Fruit fly (Drosophila melanogaster) whole organism, embryonic: ENCODE results near the gene CG11836.
A peak's percentile ranks its signal among the peaks of the same experiment; 100 is the strongest.

Source experiments
- Adf1 ChIP-seq: fragments of 200-800 bp; sonication (Bioruptor generic); IDR thresholded peaks from 2 replicates; pipeline ENCODE4 v1.3.6; 2022; ENCODE audit warnings: missing biosample characterization, missing genetic modification characterization
- CG10543 ChIP-seq: fragments of 200-800 bp; sonication (Bioruptor generic); optimal IDR thresholded peaks from 3 replicates; lab custom pipeline; 2017; ENCODE audit warnings: missing biosample characterization, mild to moderate bottlenecking, missing genetic modification characterization, moderate library complexity
- CG10654 ChIP-seq: fragments of 200-800 bp; sonication (Bioruptor generic); optimal IDR thresholded peaks from 2 replicates; lab custom pipeline; 2016; ENCODE audit warnings: missing biosample characterization, missing genetic modification characterization
- CG11398 ChIP-seq: fragments of 200-800 bp; sonication (Bioruptor generic); optimal IDR thresholded peaks from 2 replicates; lab custom pipeline; 2016; ENCODE audit warnings: missing biosample characterization, missing genetic modification characterization
- CG12219 ChIP-seq: fragments of 200-800 bp; sonication (Bioruptor generic); optimal IDR thresholded peaks from 3 replicates; lab custom pipeline; 2018; ENCODE audit warnings: missing biosample characterization, mild to moderate bottlenecking, missing genetic modification characterization
- CG12659 ChIP-seq: fragments of 200-800 bp; sonication (Bioruptor generic); optimal IDR thresholded peaks from 3 replicates; lab custom pipeline; 2017; ENCODE audit warnings: mild to moderate bottlenecking, missing biosample characterization, missing genetic modification reagents, missing genetic modification characterization
- CG13287 ChIP-seq: fragments of 200-800 bp; sonication (Bioruptor generic); IDR thresholded peaks from 2 replicates; pipeline ENCODE4 v1.3.6; 2022; ENCODE audit warnings: missing biosample characterization, missing genetic modification characterization; ENCODE audit not compliant: partially characterized antibody
- CG18599 ChIP-seq: fragments of 200-800 bp; sonication (Bioruptor generic); optimal IDR thresholded peaks from 3 replicates; lab custom pipeline; 2017; ENCODE audit warnings: missing biosample characterization, missing genetic modification characterization, mild to moderate bottlenecking, moderate library complexity, missing genetic modification reagents
- CG30403 ChIP-seq: fragments of 200-800 bp; sonication (Bioruptor generic); optimal IDR thresholded peaks from 3 replicates; lab custom pipeline; 2016; ENCODE audit warnings: missing biosample characterization, missing genetic modification characterization
- CG3407 ChIP-seq: fragments of 200-800 bp; sonication (Bioruptor generic); optimal IDR thresholded peaks from 2 replicates; lab custom pipeline; 2018; ENCODE audit warnings: missing biosample characterization, mild to moderate bottlenecking, missing genetic modification characterization
- CG3838 ChIP-seq: fragments of 200-800 bp; sonication (Bioruptor generic); optimal IDR thresholded peaks from 3 replicates; lab custom pipeline; 2016; ENCODE audit warnings: missing biosample characterization, missing genetic modification characterization
- CG5953 ChIP-seq: fragments of 200-800 bp; sonication (Bioruptor generic); IDR thresholded peaks from 2 replicates; pipeline ENCODE4 v1.3.6; 2022; ENCODE audit warnings: missing biosample characterization, missing genetic modification characterization
- CG9727 ChIP-seq: fragments of 200-800 bp; sonication (Bioruptor generic); optimal IDR thresholded peaks from 3 replicates; lab custom pipeline; 2017; ENCODE audit warnings: missing biosample characterization, mild to moderate bottlenecking, missing genetic modification characterization
- CG9797 ChIP-seq: fragments of 200-800 bp; sonication (Bioruptor generic); optimal IDR thresholded peaks from 3 replicates; lab custom pipeline; 2018; ENCODE audit warnings: missing biosample characterization, mild to moderate bottlenecking, missing genetic modification characterization
- CG9817 ChIP-seq: fragments of 200-800 bp; sonication (Bioruptor generic); optimal IDR thresholded peaks from 2 replicates; lab custom pipeline; 2018; ENCODE audit warnings: missing biosample characterization, mild to moderate bottlenecking, missing genetic modification characterization, moderate library complexity
- CG9932 ChIP-seq: fragments of 200-800 bp; sonication (Bioruptor generic); IDR thresholded peaks from 2 replicates; pipeline ENCODE4 v1.3.6; 2022; ENCODE audit warnings: missing biosample characterization, missing genetic modification characterization
- CrebB ChIP-seq: fragments of 200-800 bp; sonication (Bioruptor generic); optimal IDR thresholded peaks from 3 replicates; lab custom pipeline; 2018; ENCODE audit warnings: missing biosample characterization, mild to moderate bottlenecking, missing genetic modification characterization
- D ChIP-seq, 2 experiments: fragments of 200-800 bp in 1 of 2; fragments of >200 bp in 1 of 2; sonication (Bioruptor generic) in 1 of 2; optimal IDR thresholded peaks; 2 replicates in 1 of 2; 3 replicates in 1 of 2; lab custom pipeline; 2017; ENCODE audit warnings: mild to moderate bottlenecking in 1 of 2, missing biosample characterization in 1 of 2, missing genetic modification characterization in 1 of 2, missing genetic modification reagents in 1 of 2
- Dfd ChIP-seq, 2 experiments: fragments of >200 bp; optimal IDR thresholded peaks; 2 replicates each; lab custom pipeline; 2017; ENCODE audit warnings: missing biosample characterization in 2 of 2, missing genetic modification characterization in 2 of 2
- Elba2 ChIP-seq: fragments of 200-800 bp; sonication (Bioruptor generic); optimal IDR thresholded peaks from 3 replicates; lab custom pipeline; 2016; ENCODE audit warnings: missing biosample characterization, missing genetic modification characterization
- Fer2 ChIP-seq: fragments of 200-800 bp; sonication (Bioruptor generic); optimal IDR thresholded peaks from 2 replicates; lab custom pipeline; 2018; ENCODE audit warnings: missing biosample characterization, mild to moderate bottlenecking, missing genetic modification characterization, moderate library complexity
- Hsf ChIP-seq: fragments of 200-800 bp; sonication (Bioruptor generic); optimal IDR thresholded peaks from 3 replicates; lab custom pipeline; 2016; ENCODE audit warnings: missing biosample characterization, missing genetic modification characterization
- Jarid2 ChIP-seq: fragments of 200-800 bp; sonication (Bioruptor generic); optimal IDR thresholded peaks from 3 replicates; lab custom pipeline; 2017; ENCODE audit warnings: mild to moderate bottlenecking, missing biosample characterization, missing genetic modification reagents, missing genetic modification characterization
- MESR4 ChIP-seq: fragments of 200-800 bp; sonication (Bioruptor generic); optimal IDR thresholded peaks from 2 replicates; lab custom pipeline; 2018; ENCODE audit warnings: missing biosample characterization, mild to moderate bottlenecking, missing genetic modification characterization, moderate library complexity
- Nf-YC ChIP-seq: fragments of 200-800 bp; optimal IDR thresholded peaks from 3 replicates; lab custom pipeline; 2019; ENCODE audit warnings: missing biosample characterization, mild to moderate bottlenecking, missing genetic modification characterization, moderate library complexity
- PHDP ChIP-seq: fragments of 200-800 bp; sonication (Bioruptor generic); optimal IDR thresholded peaks from 3 replicates; lab custom pipeline; 2018; ENCODE audit warnings: missing biosample characterization, mild to moderate bottlenecking, missing genetic modification characterization, moderate library complexity
- ap ChIP-seq: fragments of 200-800 bp; sonication (Bioruptor generic); IDR thresholded peaks from 2 replicates; pipeline ENCODE4 v1.3.6; 2022; ENCODE audit warnings: missing biosample characterization, missing genetic modification characterization
- bbx ChIP-seq: fragments of 200-800 bp; sonication (Bioruptor generic); IDR thresholded peaks from 2 replicates; pipeline ENCODE4 v1.3.6; 2022; ENCODE audit warnings: missing biosample characterization, missing genetic modification characterization; ENCODE audit not compliant: partially characterized antibody
- ewg ChIP-seq: fragments of 200-800 bp; sonication (Bioruptor generic); optimal IDR thresholded peaks from 3 replicates; lab custom pipeline; 2017; ENCODE audit warnings: mild to moderate bottlenecking, missing biosample characterization, missing genetic modification reagents, missing genetic modification characterization
- fd64A ChIP-seq: fragments of 200-800 bp; sonication (Bioruptor generic); optimal IDR thresholded peaks from 3 replicates; lab custom pipeline; 2018; ENCODE audit warnings: missing biosample characterization, mild to moderate bottlenecking, missing genetic modification characterization
- gcm ChIP-seq: fragments of 200-800 bp; sonication (Bioruptor generic); optimal IDR thresholded peaks from 2 replicates; lab custom pipeline; 2019; ENCODE audit warnings: missing biosample characterization, mild to moderate bottlenecking, missing genetic modification characterization, moderate library complexity
- gro ChIP-seq: fragments of 200-800 bp; sonication (Bioruptor generic); optimal IDR thresholded peaks from 2 replicates; lab custom pipeline; 2016; ENCODE audit warnings: missing biosample characterization, missing genetic modification characterization
- h ChIP-seq: fragments of >200 bp; optimal IDR thresholded peaks from 2 replicates; lab custom pipeline; 2017
- hb ChIP-seq: fragments of 200-800 bp; sonication (Bioruptor generic); IDR thresholded peaks from 3 replicates; pipeline ENCODE4 v1.3.6; 2022; ENCODE audit warnings: missing biosample characterization, missing genetic modification characterization; ENCODE audit not compliant: partially characterized antibody
- jing ChIP-seq: fragments of 200-800 bp; sonication (Bioruptor generic); optimal IDR thresholded peaks from 2 replicates; lab custom pipeline; 2018; ENCODE audit warnings: missing biosample characterization, mild to moderate bottlenecking, missing genetic modification characterization
- kni ChIP-seq: fragments of 200-800 bp; sonication (Bioruptor generic); optimal IDR thresholded peaks from 3 replicates; lab custom pipeline; 2017; ENCODE audit warnings: mild to moderate bottlenecking, missing biosample characterization, missing genetic modification reagents, missing genetic modification characterization
- lbe ChIP-seq: fragments of 200-800 bp; sonication (Bioruptor generic); optimal IDR thresholded peaks from 2 replicates; lab custom pipeline; 2016; ENCODE audit warnings: missing biosample characterization, mild to moderate bottlenecking, missing genetic modification characterization
- mam ChIP-seq: fragments of 200-800 bp; sonication (Bioruptor generic); optimal IDR thresholded peaks from 3 replicates; lab custom pipeline; 2016; ENCODE audit warnings: missing biosample characterization, missing genetic modification characterization
- mld ChIP-seq: fragments of 200-800 bp; sonication (Bioruptor generic); IDR thresholded peaks from 3 replicates; pipeline ENCODE4 v1.3.6; 2022; ENCODE audit warnings: missing biosample characterization, missing genetic modification characterization; ENCODE audit not compliant: partially characterized antibody
- onecut ChIP-seq: fragments of 200-800 bp; sonication (Bioruptor generic); IDR thresholded peaks from 2 replicates; pipeline ENCODE4 v1.3.6; 2022; ENCODE audit warnings: missing biosample characterization, missing genetic modification characterization
- pfk ChIP-seq: fragments of 200-800 bp; sonication (Bioruptor generic); optimal IDR thresholded peaks from 2 replicates; lab custom pipeline; 2018; ENCODE audit warnings: missing biosample characterization, mild to moderate bottlenecking, missing genetic modification characterization, moderate library complexity
- phol ChIP-seq: fragments of 200-800 bp; sonication (Bioruptor generic); optimal IDR thresholded peaks from 3 replicates; lab custom pipeline; 2018; ENCODE audit warnings: missing biosample characterization, mild to moderate bottlenecking, missing genetic modification characterization, moderate library complexity
- row ChIP-seq: fragments of 200-800 bp; sonication (Bioruptor generic); IDR thresholded peaks from 3 replicates; pipeline ENCODE4 v1.3.6; 2022; ENCODE audit warnings: missing biosample characterization, missing genetic modification characterization
- run ChIP-seq: fragments of 200-800 bp; sonication (Bioruptor generic); optimal IDR thresholded peaks from 3 replicates; lab custom pipeline; 2018; ENCODE audit warnings: missing biosample characterization, mild to moderate bottlenecking, missing genetic modification characterization
- slou ChIP-seq: fragments of 200-800 bp; sonication (Bioruptor generic); optimal IDR thresholded peaks from 3 replicates; lab custom pipeline; 2016; ENCODE audit warnings: missing biosample characterization, missing genetic modification characterization
- stwl ChIP-seq: fragments of 200-800 bp; sonication (Bioruptor generic); optimal IDR thresholded peaks from 3 replicates; lab custom pipeline; 2018; ENCODE audit warnings: missing biosample characterization, mild to moderate bottlenecking, missing genetic modification characterization, moderate library complexity
- toy ChIP-seq: fragments of 200-800 bp; sonication (Bioruptor generic); IDR thresholded peaks from 2 replicates; pipeline ENCODE4 v1.3.6; 2022; ENCODE audit warnings: missing biosample characterization, missing genetic modification characterization
- trem ChIP-seq: fragments of 200-800 bp; optimal IDR thresholded peaks from 3 replicates; lab custom pipeline; 2019; ENCODE audit warnings: missing biosample characterization, mild to moderate bottlenecking, missing genetic modification characterization, moderate library complexity

The CG11836 gene

dm6 chr3R:25064907-25065841, 5.8 kb upstream of the CG11836 start, which contains the start of the genes veli and PQBP1 (continued):
- TF ChIP-seq CG9727 (GFP tag; lab: Kevin White, UChicago): no peak
- TF ChIP-seq Jarid2 (GFP tag; lab: Kevin White, UChicago): no peak
- no peak for TF ChIP-seq CG9932 (GFP tag; lab: Robert Waterston, UW)
- peak; percentile 69 for TF ChIP-seq MESR4
- TF ChIP-seq CG11398 (GFP tag; lab: Kevin White, UChicago): no peak
- no peak for TF ChIP-seq Fer2 (tag; lab: Kevin White, UChicago)
- TF ChIP-seq ewg: no peak
- no peak for TF ChIP-seq Hsf (GFP tag; lab: Kevin White, UChicago)
- TF ChIP-seq phol: peak; percentile 3
- TF ChIP-seq Elba2 (GFP tag; lab: Kevin White, UChicago): no peak
- TF ChIP-seq CG10654 (GFP tag; lab: Kevin White, UChicago): no peak
- peak; percentile 30; the same call in 1 of the 2 replicates for TF ChIP-seq CG13287 (GFP tag; lab: Robert Waterston, UW)
- peak; percentile 61 for TF ChIP-seq onecut (GFP tag; lab: Robert Waterston, UW)
- TF ChIP-seq CG3838 (GFP tag; lab: Kevin White, UChicago): no peak
- TF ChIP-seq CG30403: no peak
- TF ChIP-seq h (lab: Kevin White, UChicago): no peak
- TF ChIP-seq Nf-YC (tag; lab: Kevin White, UChicago): no peak
- no peak for TF ChIP-seq CG9817
- peak; percentile 12; the same call in 1 of the 3 replicates for TF ChIP-seq mld (GFP tag; lab: Robert Waterston, UW)
- TF ChIP-seq kni (GFP tag; lab: Kevin White, UChicago): no peak
- no peak for TF ChIP-seq mam (GFP tag; lab: Kevin White, UChicago)
- peak; percentile 37 for TF ChIP-seq CG12659 (GFP tag; lab: Kevin White, UChicago)
- no peak for TF ChIP-seq D (optimal IDR thresholded peaks at IDR 0.05; lab: Kevin White, UChicago)
- no peak for TF ChIP-seq D (GFP tag; optimal IDR thresholded peaks at IDR 0.05; lab: Kevin White, UChicago)
- TF ChIP-seq row (GFP tag; lab: Robert Waterston, UW): peak; percentile 73
- TF ChIP-seq Adf1 (GFP tag; lab: Robert Waterston, UW): no peak
- no peak for TF ChIP-seq CrebB (tag; lab: Kevin White, UChicago)
- peak; percentile 37 for TF ChIP-seq PHDP
- no peak for TF ChIP-seq run (tag; lab: Kevin White, UChicago)
- no peak for TF ChIP-seq slou (GFP tag; lab: Kevin White, UChicago)
- TF ChIP-seq ap (GFP tag; lab: Robert Waterston, UW): no peak
- TF ChIP-seq bbx (GFP tag; lab: Robert Waterston, UW): peak; percentile 17; the same call in 1 of the 2 replicates
- no peak for TF ChIP-seq jing (GFP tag; lab: Kevin White, UChicago)
- peak; percentile 51 for TF ChIP-seq CG9797 (GFP tag; lab: Kevin White, UChicago)
- TF ChIP-seq stwl (tag; lab: Kevin White, UChicago): peak; percentile 36
- peak; percentile 85 for TF ChIP-seq trem
- no peak for TF ChIP-seq Dfd (GFP tag; optimal IDR thresholded peaks at IDR 0.05; lab: Kevin White, UChicago)
- no peak for TF ChIP-seq pfk (GFP tag; lab: Kevin White, UChicago)
- TF ChIP-seq lbe: no peak
- no peak for TF ChIP-seq hb (GFP tag; lab: Robert Waterston, UW)
- no peak for TF ChIP-seq CG12219
- TF ChIP-seq CG5953 (GFP tag; lab: Robert Waterston, UW): no peak
- no peak for TF ChIP-seq gcm (GFP tag; lab: Kevin White, UChicago)
- TF ChIP-seq CG10543 (GFP tag; lab: Kevin White, UChicago): no peak
- TF ChIP-seq gro (GFP tag; lab: Kevin White, UChicago): no peak
- no peak for TF ChIP-seq fd64A (GFP tag; lab: Kevin White, UChicago)
- TF ChIP-seq CG3407: no peak
- no peak for TF ChIP-seq CG18599 (GFP tag; lab: Kevin White, UChicago)
- no peak for TF ChIP-seq toy (GFP tag; lab: Robert Waterston, UW)
